Worm (Caenorhabditis elegans): ENCODE measurements around the gene lipl-5.

Gene lipl-5

ce11 chrV:428844-429243 is 43.3 kb downstream of the lipl-5 start, which contains the start of gene B0554.4 (continued):
- TF ChIP-seq ceh-16 (tag; optimal IDR thresholded peaks at IDR 0.05) = no peak

- TF ChIP-seq fos-1 (tag; optimal IDR thresholded peaks at IDR 0.05) (no peak), mdl-1 (tag; optimal IDR thresholded peaks at IDR 0.05) (no peak), elt-1 (tag; optimal IDR thresholded peaks at IDR 0.05) (no peak), eor-1 (tag; optimal IDR thresholded peaks at IDR 0.05) (no peak), lsy-12 (tag; optimal IDR thresholded peaks at IDR 0.05) (no peak), egl-27 (tag; optimal IDR thresholded peaks at IDR 0.05) (no peak), R02D3.7 (tag; optimal IDR thresholded peaks at IDR 0.05) (no peak), nfya-1 (tag; optimal IDR thresholded peaks at IDR 0.05; ENCODE audit: insufficient read depth) (no peak), snpc-4 (tag; optimal IDR thresholded peaks at IDR 0.05) (no peak), hmg-11 (tag; optimal IDR thresholded peaks at IDR 0.05) (no peak), ceh-16 (tag; optimal IDR thresholded peaks at IDR 0.05) (no peak), unc-39 (tag; optimal IDR thresholded peaks at IDR 0.05) (no peak), lin-15B (tag; optimal IDR thresholded peaks at IDR 0.05) (no peak), tbx-2 (tag; optimal IDR thresholded peaks at IDR 0.05) (no peak), jun-1 (tag; optimal IDR thresholded peaks at IDR 0.05) (no peak)
Observed at ce11 chrV:432991-433390, 47.4 kb downstream of the lipl-5 start.

- no peak for TF ChIP-seq aly-2 (tag; optimal IDR thresholded peaks at IDR 0.05)
- no peak for TF ChIP-seq unc-62 (GFP tag; optimal IDR thresholded peaks at IDR 0.05)
- no peak for TF ChIP-seq elt-1 (tag; optimal IDR thresholded peaks at IDR 0.05)
- no peak for TF ChIP-seq ama-1 (optimal IDR thresholded peaks at IDR 0.05)
- TF ChIP-seq nhr-77 (tag; optimal IDR thresholded peaks at IDR 0.05) = no peak
- no peak for TF ChIP-seq sea-2 (GFP tag; optimal IDR thresholded peaks at IDR 0.05)
- no peak for TF ChIP-seq unc-39 (tag; optimal IDR thresholded peaks at IDR 0.05)
- no peak for TF ChIP-seq skn-1 (tag; optimal IDR thresholded peaks at IDR 0.05)
- TF ChIP-seq lsy-12 (tag; optimal IDR thresholded peaks at IDR 0.05) = no peak
- no peak for TF ChIP-seq nhr-25 (tag; optimal IDR thresholded peaks at IDR 0.05)
- no peak for TF ChIP-seq mdl-1 (tag; optimal IDR thresholded peaks at IDR 0.05)
- TF ChIP-seq ceh-16 (tag; optimal IDR thresholded peaks at IDR 0.05) = no peak
- no peak for TF ChIP-seq mml-1 (tag; optimal IDR thresholded peaks at IDR 0.05)
- TF ChIP-seq fkh-10 (GFP tag; optimal IDR thresholded peaks at IDR 0.05) = no peak
- TF ChIP-seq nhr-43 (tag; optimal IDR thresholded peaks at IDR 0.05; ENCODE audit: poor library complexity, severe bottlenecking) = no peak
- no peak for TF ChIP-seq R02D3.7 (tag; optimal IDR thresholded peaks at IDR 0.05)
Observed at ce11 chrV:433898-434297, 48.4 kb downstream of the lipl-5 start, which contains the start of gene B0554.2. Gene B0554.2, plus strand, starts transcription at chrV:434198.

All from whole organism, L3 larva.